Fruit fly (Drosophila melanogaster) whole organism, prepupa: ENCODE results near the gene Psf1.
A peak's percentile ranks its signal among the peaks of the same experiment; 100 is the strongest.

Source experiments
- CG10669 ChIP-seq: fragments of 200-800 bp; sonication (Bioruptor generic); optimal IDR thresholded peaks from 3 replicates; lab custom pipeline; 2018; ENCODE audit warnings: missing biosample characterization, mild to moderate bottlenecking, missing genetic modification characterization, moderate library complexity
- CG11294 ChIP-seq: fragments of 200-800 bp; sonication (Bioruptor generic); IDR thresholded peaks from 2 replicates; pipeline ENCODE4 v1.3.6; 2022; ENCODE audit warnings: missing biosample characterization, missing genetic modification characterization
- CG15336 ChIP-seq: fragments of 200-800 bp; sonication (Bioruptor generic); IDR thresholded peaks from 2 replicates; pipeline ENCODE4 v1.3.6; 2022; ENCODE audit warnings: missing biosample characterization, missing genetic modification characterization
- CG32006 ChIP-seq: fragments of 200-800 bp; sonication (Bioruptor generic); optimal IDR thresholded peaks from 3 replicates; lab custom pipeline; 2017; ENCODE audit warnings: missing biosample characterization, mild to moderate bottlenecking, missing genetic modification characterization
- CG4318 ChIP-seq: fragments of 200-800 bp; sonication (Bioruptor generic); optimal IDR thresholded peaks from 3 replicates; lab custom pipeline; 2017; ENCODE audit warnings: missing biosample characterization, mild to moderate bottlenecking, missing genetic modification characterization
- CG6163 ChIP-seq: fragments of 200-800 bp; sonication (Bioruptor generic); IDR thresholded peaks from 3 replicates; pipeline ENCODE4 v1.3.6; 2022; ENCODE audit warnings: missing biosample characterization, missing genetic modification characterization
- CG6276 ChIP-seq: fragments of 200-800 bp; sonication (Bioruptor generic); optimal IDR thresholded peaks from 2 replicates; lab custom pipeline; 2017; ENCODE audit warnings: missing biosample characterization, mild to moderate bottlenecking, missing genetic modification characterization
- CG8119 ChIP-seq: fragments of 200-800 bp; sonication (Bioruptor generic); IDR thresholded peaks from 3 replicates; pipeline ENCODE4 v1.3.6; 2022; ENCODE audit warnings: missing biosample characterization, missing genetic modification characterization
- Eip78C ChIP-seq: fragments of 200-800 bp; sonication (Bioruptor generic); peaks from one replicate; lab custom pipeline; 2016; ENCODE audit warnings: missing biosample characterization, missing genetic modification characterization
- Eip93F ChIP-seq: fragments of 200-800 bp; sonication (Bioruptor generic); optimal IDR thresholded peaks from 2 replicates; lab custom pipeline; 2016; ENCODE audit warnings: missing biosample characterization, mild to moderate bottlenecking, missing genetic modification characterization
- Hr4 ChIP-seq: fragments of 200-800 bp; sonication (Bioruptor generic); optimal IDR thresholded peaks from 3 replicates; lab custom pipeline; 2016; ENCODE audit warnings: missing biosample characterization, missing genetic modification characterization
- dac ChIP-seq: fragments of 200-800 bp; sonication (Bioruptor generic); optimal IDR thresholded peaks from 2 replicates; lab custom pipeline; 2017; ENCODE audit warnings: missing biosample characterization, mild to moderate bottlenecking, missing genetic modification characterization
- eg ChIP-seq: fragments of 200-800 bp; sonication (Bioruptor generic); IDR thresholded peaks from 3 replicates; pipeline ENCODE4 v1.3.6; 2022; ENCODE audit warnings: missing biosample characterization, missing genetic modification characterization
- fkh ChIP-seq: fragments of 200-800 bp; sonication (Bioruptor generic); optimal IDR thresholded peaks from 3 replicates; lab custom pipeline; 2017; ENCODE audit warnings: missing biosample characterization, mild to moderate bottlenecking, missing genetic modification characterization, moderate library complexity
- salr ChIP-seq, 2 experiments: fragments of 200-800 bp; sonication (Bioruptor generic); optimal IDR thresholded peaks; 3 replicates each; lab custom pipeline; 2016 to 2018; ENCODE audit warnings: missing biosample characterization in 2 of 2, missing genetic modification characterization in 2 of 2, mild to moderate bottlenecking in 1 of 2
- svp ChIP-seq: fragments of 200-800 bp; sonication (Bioruptor generic); peaks from one replicate; lab custom pipeline; 2016; ENCODE audit warnings: missing biosample characterization, missing genetic modification characterization
- vri ChIP-seq: fragments of 200-800 bp; sonication (Bioruptor generic); optimal IDR thresholded peaks from 3 replicates; lab custom pipeline; 2016; ENCODE audit warnings: missing biosample characterization, mild to moderate bottlenecking, missing genetic modification characterization

Gene Psf1

dm6 chr3L:1202588-1203195, 44.8 kb downstream of the Psf1 start, which contains the start of gene meep:
meep (minus strand) TSS chr3L:1203036.
- TF ChIP-seq CG15336 (GFP tag; lab: Robert Waterston, UW) (no peak), vri (GFP tag; lab: Kevin White, UChicago) (no peak), salr (GFP tag; optimal IDR thresholded peaks at IDR 0.05; lab: Kevin White, UChicago) (no peak), CG10669 (no peak), svp (GFP tag; lab: Kevin White, UChicago) (peak; percentile 70), fkh (no peak)

- TF ChIP-seq dac (peak; percentile 60), Eip93F (GFP tag; lab: Kevin White, UChicago) (no peak), CG10669 (no peak), Eip78C (GFP tag; lab: Kevin White, UChicago) (peak; percentile 36), eg (GFP tag; lab: Robert Waterston, UW) (0 out of 3 replicates have a peak, but pooled peaks have one; percentile 31), CG32006 (GFP tag; lab: Kevin White, UChicago) (peak; percentile 86), CG4318 (GFP tag; lab: Kevin White, UChicago) (peak; percentile 72), Hr4 (GFP tag; lab: Kevin White, UChicago) (peak; percentile 53), salr (GFP tag; optimal IDR thresholded peaks at IDR 0.05; lab: Kevin White, UChicago) (peak in 1 of 2 experiments; percentile 35), CG11294 (GFP tag; lab: Robert Waterston, UW) (no peak), CG8119 (GFP tag; lab: Robert Waterston, UW) (0 out of 3 replicates have a peak, but pooled peaks have one; percentile 31), CG6163 (GFP tag; lab: Robert Waterston, UW) (peak; percentile 30; the same call in 1 of the 3 replicates), CG6276 (GFP tag; lab: Kevin White, UChicago) (peak; percentile 4)
These were observed 47.0 kb downstream of the Psf1 start, which contains the start of gene mwh for dm6 chr3L:1200357-1201051. mwh (plus strand) TSS chr3L:1200786.
